Fruit fly (Drosophila melanogaster): ENCODE data around the gene CG13784.
A peak's percentile ranks its signal among the peaks of the same experiment; 100 is the strongest.

The CG13784 gene

DNA sequence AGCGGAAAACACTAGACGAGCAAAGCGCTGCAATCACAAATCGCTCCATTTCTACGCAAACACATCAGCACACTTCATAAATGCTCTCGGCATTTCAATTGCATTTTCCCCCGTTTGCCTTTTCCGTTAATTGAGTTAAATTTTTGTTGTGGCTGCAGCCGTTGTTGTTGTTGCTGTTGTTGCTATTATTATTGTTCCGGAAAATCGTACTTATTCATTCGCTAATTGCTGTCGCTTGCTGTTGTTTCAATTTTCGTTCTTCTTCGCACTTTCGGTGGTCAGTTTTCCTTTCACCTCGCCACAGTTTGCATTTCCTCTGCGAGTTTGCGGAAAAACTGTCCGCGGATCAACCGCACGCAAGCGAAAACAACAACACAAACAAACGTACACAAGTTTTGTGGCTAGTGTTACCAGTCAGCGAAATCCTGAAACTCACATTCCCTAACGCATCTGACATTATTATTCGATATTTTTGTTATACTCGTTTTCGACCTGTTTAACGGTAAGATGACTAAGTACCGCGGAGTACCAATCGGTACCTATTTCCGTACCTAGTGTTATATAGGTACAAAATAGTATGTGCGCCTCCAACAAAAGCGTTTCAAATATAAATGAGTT lies at the start of gene CG13784:
CG13784 (minus strand) TSS at position 384 of the 618 bp plus-strand sequence.
- TF ChIP-seq ham (GFP tag; IDR thresholded peaks at IDR 0.05) (no peak), z (GFP tag; IDR thresholded peaks at IDR 0.05) (no peak), jing (GFP tag; optimal IDR thresholded peaks at IDR 0.05) (no peak), CG17361 (GFP tag; IDR thresholded peaks at IDR 0.05) (peak; percentile 47; the same call in 1 of the 3 replicates), B-H1 (GFP tag; IDR thresholded peaks at IDR 0.05) (no peak), ab (GFP tag; optimal IDR thresholded peaks at IDR 0.05) (no peak), Hr51 (GFP tag; optimal IDR thresholded peaks at IDR 0.05) (no peak), CG6791 (GFP tag; IDR thresholded peaks at IDR 0.05; ENCODE audit: partially characterized antibody) (peak; percentile 58), CG33213 (GFP tag; optimal IDR thresholded peaks at IDR 0.05) (peak; percentile 69), btn (GFP tag; optimal IDR thresholded peaks at IDR 0.05) (no peak), CG18011 (GFP tag; optimal IDR thresholded peaks at IDR 0.05) (peak; percentile 0), Deaf1 (tag; optimal IDR thresholded peaks at IDR 0.05) (no peak), ara (GFP tag; IDR thresholded peaks at IDR 0.05) (no peak; the same call in 1 of the 2 replicates), Antp (GFP tag; optimal IDR thresholded peaks at IDR 0.05) (no peak), HmgD (GFP tag; optimal IDR thresholded peaks at IDR 0.05) (peak; percentile 31), CG2202 (tag; optimal IDR thresholded peaks at IDR 0.05) (peak; percentile 35), Hand (GFP tag; optimal IDR thresholded peaks at IDR 0.05) (peak; percentile 12), CG14860 (GFP tag; IDR thresholded peaks at IDR 0.05; ENCODE audit: partially characterized antibody) (no peak), tio (GFP tag; optimal IDR thresholded peaks at IDR 0.05) (no peak), sqz (GFP tag; optimal IDR thresholded peaks at IDR 0.05) (peak; percentile 63), CG14965 (GFP tag; optimal IDR thresholded peaks at IDR 0.05; ENCODE audit: borderline replicate concordance) (no peak), rib (GFP tag; IDR thresholded peaks at IDR 0.05) (peak; percentile 74), CG18262 (tag; optimal IDR thresholded peaks at IDR 0.05) (peak; percentile 40), CG11504 (tag; optimal IDR thresholded peaks at IDR 0.05) (peak; percentile 56), dan (GFP tag; IDR thresholded peaks at IDR 0.05) (no peak), onecut (GFP tag; IDR thresholded peaks at IDR 0.05) (peak; percentile 11), CG8089 (GFP tag; optimal IDR thresholded peaks at IDR 0.05) (no peak), Hr3 (GFP tag; optimal IDR thresholded peaks at IDR 0.05) (no peak), fd96Cb (tag; optimal IDR thresholded peaks at IDR 0.05) (no peak), p53 (GFP tag; optimal IDR thresholded peaks at IDR 0.05) (peak; percentile 38), unc-4 (GFP tag; IDR thresholded peaks at IDR 0.05; ENCODE audit: partially characterized antibody) (peak; percentile 58), amos (GFP tag; IDR thresholded peaks at IDR 0.05; ENCODE audit: partially characterized antibody) (no peak; the same call in 1 of the 2 replicates), CG3847 (GFP tag; IDR thresholded peaks at IDR 0.05) (peak; percentile 34; the same call in 1 of the 2 replicates), sisA (GFP tag; IDR thresholded peaks at IDR 0.05) (no peak), CG14710 (tag; optimal IDR thresholded peaks at IDR 0.05) (peak; percentile 52), CG13624 (GFP tag; optimal IDR thresholded peaks at IDR 0.05) (no peak), pho (GFP tag; optimal IDR thresholded peaks at IDR 0.05) (peak; percentile 43), Atf-2 (GFP tag; optimal IDR thresholded peaks at IDR 0.05) (no peak), ac (GFP tag; optimal IDR thresholded peaks at IDR 0.05) (no peak), lola (GFP tag; optimal IDR thresholded peaks at IDR 0.05) (peak in 1 of 3 experiments; percentile 94), corto (GFP tag; optimal IDR thresholded peaks at IDR 0.05) (no peak), zen (tag; optimal IDR thresholded peaks at IDR 0.05) (peak; percentile 69), dmrt99B (tag; optimal IDR thresholded peaks at IDR 0.05) (peak; percentile 4), pnt (GFP tag; optimal IDR thresholded peaks at IDR 0.05) (no peak), odd (GFP tag; optimal IDR thresholded peaks at IDR 0.05) (peak; percentile 29), ken (GFP tag; IDR thresholded peaks at IDR 0.05) (0 out of 3 replicates have a peak, but pooled peaks have one; percentile 5), CG15269 (tag; optimal IDR thresholded peaks at IDR 0.05) (peak; percentile 51), CG11560 (tag; IDR thresholded peaks at IDR 0.05) (peak; percentile 94; the same call in 2 of the 3 replicates), maf-S (GFP tag; optimal IDR thresholded peaks at IDR 0.05) (no peak)

All from whole organism, embryonic.